Worm (Caenorhabditis elegans) whole organism, L3 larva: ENCODE measurements around the gene T12E12.6.

ENCODE experiments used
- R02D3.7 ChIP-seq: fragments of 150-350 bp; optimal IDR thresholded peaks from 2 replicates; lab custom pipeline; 2014; ENCODE audit warnings: missing biosample characterization, missing genetic modification characterization
- ZK546.5 ChIP-seq: sonication (generic microtip); optimal IDR thresholded peaks from 2 replicates; lab custom pipeline; 2017; ENCODE audit warnings: missing biosample characterization, missing genetic modification characterization
- aly-2 ChIP-seq: fragments of 150-350 bp; optimal IDR thresholded peaks from 2 replicates; lab custom pipeline; 2014; ENCODE audit warnings: missing biosample characterization, missing genetic modification characterization
- ama-1 ChIP-seq: fragments of 150-350 bp; optimal IDR thresholded peaks from 2 replicates; lab custom pipeline; 2018
- ceh-16 ChIP-seq: sonication (generic microtip); optimal IDR thresholded peaks from 2 replicates; lab custom pipeline; 2017; ENCODE audit warnings: missing biosample characterization, missing genetic modification characterization
- ceh-28 ChIP-seq: fragments of 150-350 bp; optimal IDR thresholded peaks from 2 replicates; lab custom pipeline; 2014; ENCODE audit warnings: missing biosample characterization, missing genetic modification reagents, missing genetic modification characterization
- ceh-82 ChIP-seq: fragments of 150-350 bp; optimal IDR thresholded peaks from 2 replicates; lab custom pipeline; 2014; ENCODE audit warnings: missing biosample characterization, missing genetic modification characterization
- ceh-9 ChIP-seq: sonication (generic microtip); optimal IDR thresholded peaks from 2 replicates; lab custom pipeline; 2018; ENCODE audit warnings: missing biosample characterization, missing genetic modification characterization
- daf-12 ChIP-seq: fragments of 150-350 bp; optimal IDR thresholded peaks from 2 replicates; lab custom pipeline; 2014; ENCODE audit warnings: missing biosample characterization, missing genetic modification reagents, missing genetic modification characterization
- egl-27 ChIP-seq: sonication (generic microtip); optimal IDR thresholded peaks from 4 replicates; lab custom pipeline; 2017; ENCODE audit warnings: missing biosample characterization, missing genetic modification reagents, missing genetic modification characterization
- egl-5 ChIP-seq: fragments of 150-350 bp; optimal IDR thresholded peaks from 2 replicates; lab custom pipeline; 2017; ENCODE audit warnings: missing biosample characterization, missing genetic modification reagents, missing genetic modification characterization, inconsistent platforms
- elt-1 ChIP-seq: fragments of 150-350 bp; optimal IDR thresholded peaks from 2 replicates; lab custom pipeline; 2014; ENCODE audit warnings: missing biosample characterization, missing genetic modification characterization
- elt-2 ChIP-seq: sonication (generic microtip); optimal IDR thresholded peaks from 2 replicates; lab custom pipeline; 2016; ENCODE audit warnings: missing genetic modification reagents, mild to moderate bottlenecking, missing genetic modification characterization, missing compliant biosample characterization
- elt-3 ChIP-seq, 3 experiments: fragments of 150-350 bp in 1 of 3; sonication (generic microtip) in 2 of 3; optimal IDR thresholded peaks; 2 replicates in 2 of 3; 4 replicates in 1 of 3; lab custom pipeline; 2014 to 2017; ENCODE audit warnings: missing biosample characterization in 3 of 3, missing genetic modification characterization in 3 of 3
- eor-1 ChIP-seq, 2 experiments: fragments of 150-350 bp; optimal IDR thresholded peaks; 2 replicates each; lab custom pipeline; 2014 to 2018; ENCODE audit warnings: missing biosample characterization in 2 of 2, missing genetic modification characterization in 2 of 2
- fkh-10 ChIP-seq: sonication (generic microtip); optimal IDR thresholded peaks from 2 replicates; lab custom pipeline; 2017; ENCODE audit warnings: missing biosample characterization, missing genetic modification reagents, missing genetic modification characterization
- fkh-2 ChIP-seq: fragments of 150-350 bp; optimal IDR thresholded peaks from 2 replicates; lab custom pipeline; 2014; ENCODE audit warnings: missing biosample characterization, missing genetic modification reagents, missing genetic modification characterization
- fos-1 ChIP-seq: fragments of 150-350 bp; optimal IDR thresholded peaks from 2 replicates; lab custom pipeline; 2014; ENCODE audit warnings: missing biosample characterization, missing genetic modification characterization
- hmg-11 ChIP-seq: sonication (generic microtip); optimal IDR thresholded peaks from 2 replicates; lab custom pipeline; 2016; ENCODE audit warnings: missing genetic modification characterization, missing compliant biosample characterization
- jun-1 ChIP-seq: fragments of 150-350 bp; optimal IDR thresholded peaks from 2 replicates; lab custom pipeline; 2014; ENCODE audit warnings: missing biosample characterization, missing genetic modification reagents, missing genetic modification characterization
- lin-15B ChIP-seq: fragments of 150-350 bp; optimal IDR thresholded peaks from 2 replicates; lab custom pipeline; 2014; ENCODE audit warnings: missing biosample characterization, missing genetic modification characterization
- lin-39 ChIP-seq: fragments of 150-350 bp; optimal IDR thresholded peaks from 2 replicates; lab custom pipeline; 2018; ENCODE audit warnings: missing biosample characterization, missing genetic modification reagents, missing genetic modification characterization
- lsy-12 ChIP-seq: sonication (generic microtip); optimal IDR thresholded peaks from 2 replicates; lab custom pipeline; 2016; ENCODE audit warnings: mild to moderate bottlenecking, missing genetic modification characterization, missing compliant biosample characterization
- mdl-1 ChIP-seq: fragments of 150-350 bp; optimal IDR thresholded peaks from 2 replicates; lab custom pipeline; 2014; ENCODE audit warnings: missing biosample characterization, missing genetic modification characterization
- mml-1 ChIP-seq: fragments of 150-350 bp; sonication (generic microtip); optimal IDR thresholded peaks from 3 replicates; lab custom pipeline; 2014; ENCODE audit warnings: missing biosample characterization, missing genetic modification characterization
- nfya-1 ChIP-seq: sonication (generic microtip); optimal IDR thresholded peaks from 2 replicates; lab custom pipeline; 2017; ENCODE audit warnings: missing genetic modification characterization, mild to moderate bottlenecking, missing compliant biosample characterization, antibody characterized with exemption, moderate library complexity; ENCODE audit not compliant: insufficient read depth
- nhr-11 ChIP-seq: fragments of 150-350 bp; optimal IDR thresholded peaks from 2 replicates; lab custom pipeline; 2014; ENCODE audit warnings: missing biosample characterization, missing genetic modification characterization
- nhr-12 ChIP-seq: fragments of 150-350 bp; optimal IDR thresholded peaks from 2 replicates; lab custom pipeline; 2014; ENCODE audit warnings: missing biosample characterization, missing genetic modification characterization
- nhr-23 ChIP-seq: fragments of 150-350 bp; optimal IDR thresholded peaks from 2 replicates; lab custom pipeline; 2014; ENCODE audit warnings: missing biosample characterization, missing genetic modification reagents, missing genetic modification characterization
- nhr-237 ChIP-seq: fragments of 150-350 bp; optimal IDR thresholded peaks from 2 replicates; lab custom pipeline; 2014; ENCODE audit warnings: missing biosample characterization, missing genetic modification characterization
- nhr-25 ChIP-seq: sonication (generic microtip); optimal IDR thresholded peaks from 2 replicates; lab custom pipeline; 2017; ENCODE audit warnings: missing biosample characterization, missing genetic modification characterization
- nhr-28 ChIP-seq: fragments of 150-350 bp; optimal IDR thresholded peaks from 2 replicates; lab custom pipeline; 2014; ENCODE audit warnings: missing biosample characterization, missing genetic modification characterization
- nhr-43 ChIP-seq: sonication (generic microtip); optimal IDR thresholded peaks from 2 replicates; lab custom pipeline; 2016; ENCODE audit warnings: mild to moderate bottlenecking, missing genetic modification characterization, missing compliant biosample characterization; ENCODE audit not compliant: poor library complexity, severe bottlenecking
- nhr-67 ChIP-seq: fragments of 150-350 bp; optimal IDR thresholded peaks from 2 replicates; lab custom pipeline; 2014; ENCODE audit warnings: missing biosample characterization, missing genetic modification characterization
- nhr-76 ChIP-seq: fragments of 150-350 bp; sonication (generic microtip); optimal IDR thresholded peaks from 5 replicates; lab custom pipeline; 2014; ENCODE audit warnings: missing biosample characterization, missing genetic modification characterization
- nhr-77 ChIP-seq: fragments of 150-350 bp; optimal IDR thresholded peaks from 2 replicates; lab custom pipeline; 2014; ENCODE audit warnings: missing biosample characterization, missing genetic modification characterization
- pha-4 ChIP-seq: fragments of 150-350 bp; optimal IDR thresholded peaks from 2 replicates; lab custom pipeline; 2014; ENCODE audit warnings: missing biosample characterization, missing genetic modification reagents, missing genetic modification characterization
- pqm-1 ChIP-seq: fragments of 150-350 bp; optimal IDR thresholded peaks from 2 replicates; lab custom pipeline; 2017; ENCODE audit warnings: missing biosample characterization, missing genetic modification characterization, inconsistent platforms
- sea-2 ChIP-seq: fragments of 150-350 bp; sonication (generic microtip); optimal IDR thresholded peaks from 4 replicates; lab custom pipeline; 2014; ENCODE audit warnings: missing biosample characterization, missing genetic modification reagents, missing genetic modification characterization
- skn-1 ChIP-seq: fragments of 150-350 bp; optimal IDR thresholded peaks from 2 replicates; lab custom pipeline; 2014; ENCODE audit warnings: missing biosample characterization, missing genetic modification characterization
- snpc-4 ChIP-seq: fragments of 150-350 bp; optimal IDR thresholded peaks from 2 replicates; lab custom pipeline; 2014; ENCODE audit warnings: missing biosample characterization, missing genetic modification characterization
- tbx-2 ChIP-seq: sonication (generic microtip); optimal IDR thresholded peaks from 2 replicates; lab custom pipeline; 2016; ENCODE audit warnings: mild to moderate bottlenecking, missing genetic modification characterization, missing compliant biosample characterization
- unc-39 ChIP-seq: sonication (generic microtip); optimal IDR thresholded peaks from 4 replicates; lab custom pipeline; 2017; ENCODE audit warnings: missing biosample characterization, missing genetic modification characterization
- unc-62 ChIP-seq: fragments of 150-350 bp; sonication (generic microtip); optimal IDR thresholded peaks from 4 replicates; lab custom pipeline; 2014; ENCODE audit warnings: missing biosample characterization, missing genetic modification reagents, missing genetic modification characterization
- zag-1 ChIP-seq: fragments of 150-350 bp; optimal IDR thresholded peaks from 2 replicates; lab custom pipeline; 2014; ENCODE audit warnings: missing biosample characterization, missing genetic modification characterization
- ztf-11 ChIP-seq: fragments of 150-350 bp; optimal IDR thresholded peaks from 2 replicates; lab custom pipeline; 2014; ENCODE audit warnings: missing biosample characterization, missing genetic modification characterization
- ztf-4 ChIP-seq: fragments of 150-350 bp; optimal IDR thresholded peaks from 2 replicates; lab custom pipeline; 2014; ENCODE audit warnings: missing biosample characterization, missing genetic modification characterization

The T12E12.6 gene

DNA sequence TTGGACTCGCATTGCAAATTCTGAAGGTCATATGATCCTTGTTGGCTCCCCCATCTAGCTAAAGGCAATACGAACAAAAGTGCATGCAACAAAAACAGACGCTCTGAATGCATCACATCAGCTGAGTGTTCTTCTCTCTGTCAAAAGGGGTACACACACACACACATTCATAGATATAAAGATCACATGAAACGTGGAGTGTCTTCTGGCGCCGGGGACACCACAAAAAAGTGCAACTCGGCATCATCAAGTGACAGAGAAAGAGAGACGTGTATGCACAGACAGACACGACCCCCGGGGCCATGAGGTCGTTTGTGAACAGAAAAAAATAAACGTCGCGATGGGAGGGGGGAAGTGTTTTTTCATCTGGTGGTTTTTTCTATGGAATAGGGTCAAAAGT lies 33.4 kb upstream of the T12E12.6 start (continued):
- TF ChIP-seq mml-1 (tag; lab: Kevin White, UChicago) = no peak
- TF ChIP-seq ama-1 (lab: Kevin White, UChicago) = peak; percentile 39
- TF ChIP-seq pha-4 (tag; lab: Kevin White, UChicago) = peak; percentile 97
- no peak for TF ChIP-seq ztf-11 (tag; lab: Kevin White, UChicago)
- TF ChIP-seq nhr-28 = no peak
- TF ChIP-seq ceh-28 (tag; lab: Kevin White, UChicago) = peak; percentile 45
- peak; percentile 93 for TF ChIP-seq nhr-23 (tag; lab: Kevin White, UChicago)
- TF ChIP-seq ceh-9 = no peak
- TF ChIP-seq aly-2 (tag; lab: Kevin White, UChicago) = no peak
- peak; percentile 91 for TF ChIP-seq hmg-11 (tag; lab: Kevin White, UChicago)
- TF ChIP-seq fkh-10 (GFP tag; lab: Kevin White, UChicago) = no peak
- peak; percentile 30 for TF ChIP-seq fkh-2 (tag; lab: Kevin White, UChicago)
- TF ChIP-seq nhr-76 (tag; lab: Kevin White, UChicago) = no peak
- TF ChIP-seq, all 47 proteins: peak for 24

DNA sequence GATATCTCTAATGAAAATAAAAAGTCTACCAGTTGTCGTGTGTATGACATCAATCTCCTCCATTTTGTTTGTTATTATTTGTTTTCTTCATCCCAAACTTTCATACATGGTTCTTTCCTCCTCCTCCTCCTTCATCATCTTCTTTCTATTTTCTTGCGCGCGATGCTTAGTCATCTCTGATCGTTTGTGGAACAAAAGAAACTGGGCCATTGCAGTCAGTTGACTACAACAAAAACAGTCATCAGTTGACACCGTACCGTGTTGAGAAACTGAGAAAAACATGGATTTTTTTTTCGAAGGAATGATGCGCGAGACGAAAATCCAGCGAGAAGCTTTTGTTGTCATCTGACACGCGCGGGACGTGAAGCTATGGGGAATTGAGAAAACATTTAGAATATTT lies 31.3 kb upstream of the T12E12.6 start:
- TF ChIP-seq tbx-2 (tag; lab: Kevin White, UChicago) (no peak), pha-4 (tag; lab: Kevin White, UChicago) (peak; percentile 23), nhr-23 (tag; lab: Kevin White, UChicago) (peak; percentile 85), ama-1 (lab: Kevin White, UChicago) (peak; percentile 8), unc-62 (GFP tag; lab: Kevin White, UChicago) (no peak)

DNA sequence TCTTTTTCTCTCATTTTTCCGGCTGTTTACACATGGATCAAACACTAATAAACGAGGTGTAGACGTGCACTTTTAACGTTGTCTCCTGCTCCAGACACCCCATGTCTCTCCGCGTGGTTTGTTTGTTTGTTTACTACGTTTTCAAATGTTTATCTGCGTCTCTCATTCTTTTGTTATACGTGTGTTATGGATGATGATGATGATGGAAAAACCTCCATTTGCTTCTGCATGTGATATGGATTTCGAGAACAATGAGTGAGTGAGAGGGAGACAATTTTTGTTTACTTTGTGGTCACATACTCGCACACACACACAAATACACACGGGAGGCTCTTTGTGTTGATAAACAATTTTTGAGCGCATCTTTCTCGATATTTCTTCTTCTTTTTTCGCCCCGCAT lies 30.5 kb upstream of the T12E12.6 start:
- TF ChIP-seq aly-2 (tag; lab: Kevin White, UChicago) (no peak), elt-2 (tag; lab: Kevin White, UChicago) (peak; percentile 75), snpc-4 (tag; lab: Kevin White, UChicago) (peak; percentile 75), nhr-11 (tag; lab: Kevin White, UChicago) (no peak), lin-39 (tag; lab: Kevin White, UChicago) (peak; percentile 75), eor-1 (tag; optimal IDR thresholded peaks at IDR 0.05; lab: Kevin White, UChicago) (no peak), sea-2 (GFP tag; lab: Kevin White, UChicago) (no peak), nhr-77 (tag; lab: Kevin White, UChicago) (no peak), ceh-28 (tag; lab: Kevin White, UChicago) (peak; percentile 61), nfya-1 (tag; lab: Kevin White, UChicago) (peak; percentile 78), ceh-9 (no peak), mdl-1 (tag; lab: Kevin White, UChicago) (peak; percentile 61), zag-1 (no peak), nhr-67 (tag; lab: Kevin White, UChicago) (no peak), pqm-1 (tag; lab: Kevin White, UChicago) (peak; percentile 86), hmg-11 (tag; lab: Kevin White, UChicago) (peak; percentile 26), fos-1 (tag; lab: Kevin White, UChicago) (no peak), skn-1 (tag; lab: Kevin White, UChicago) (peak; percentile 94), ceh-16 (tag; lab: Kevin White, UChicago) (no peak), unc-39 (tag; lab: Kevin White, UChicago) (no peak), jun-1 (tag; lab: Kevin White, UChicago) (no peak), daf-12 (no peak), nhr-76 (tag; lab: Kevin White, UChicago) (no peak), elt-3 (tag; optimal IDR thresholded peaks at IDR 0.05; lab: Kevin White, UChicago) (no peak), ztf-11 (tag; lab: Kevin White, UChicago) (no peak), unc-62 (GFP tag; lab: Kevin White, UChicago) (no peak), elt-1 (tag; lab: Kevin White, UChicago) (no peak), ama-1 (lab: Kevin White, UChicago) (no peak), fkh-2 (tag; lab: Kevin White, UChicago) (no peak), nhr-23 (tag; lab: Kevin White, UChicago) (no peak), nhr-237 (tag; lab: Kevin White, UChicago) (no peak), nhr-12 (tag; lab: Kevin White, UChicago) (no peak), mml-1 (tag; lab: Kevin White, UChicago) (no peak), ceh-82 (tag; lab: Kevin White, UChicago) (no peak), nhr-43 (tag; lab: Kevin White, UChicago) (peak; percentile 66), nhr-28 (no peak), egl-27 (tag; lab: Kevin White, UChicago) (no peak), fkh-10 (GFP tag; lab: Kevin White, UChicago) (peak; percentile 52), egl-5 (peak; percentile 77), ZK546.5 (tag; lab: Kevin White, UChicago) (no peak), lin-15B (tag; lab: Kevin White, UChicago) (no peak), tbx-2 (tag; lab: Kevin White, UChicago) (peak; percentile 31), nhr-25 (tag; lab: Kevin White, UChicago) (no peak), lsy-12 (tag; lab: Kevin White, UChicago) (peak; percentile 6), R02D3.7 (tag; lab: Kevin White, UChicago) (no peak), pha-4 (tag; lab: Kevin White, UChicago) (peak; percentile 100), ztf-4 (tag; lab: Kevin White, UChicago) (no peak)
